Worm (Caenorhabditis elegans): Measurements from ENCODE around the gene denn-4.

DNA sequence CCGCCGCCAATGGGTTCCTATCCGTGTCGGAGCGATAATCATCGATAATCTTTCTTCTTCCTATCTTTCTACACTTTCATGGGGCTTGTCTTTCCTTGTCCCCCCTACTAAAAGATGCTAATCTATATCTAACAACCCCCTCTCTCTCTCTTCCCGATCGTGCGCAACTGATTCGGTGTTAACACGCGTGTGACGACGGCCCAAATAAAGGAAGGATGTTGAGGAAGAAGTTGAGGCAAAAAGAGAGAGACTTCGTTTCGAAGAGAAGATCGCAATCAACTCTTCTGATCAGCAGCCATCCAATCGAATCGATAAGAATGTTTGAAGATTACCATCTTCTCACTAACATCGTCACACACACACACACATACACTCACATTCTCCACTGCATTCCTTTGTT, 12.5 kb upstream of the denn-4 start:
- no peak for TF ChIP-seq hlh-15 (tag; optimal IDR thresholded peaks at IDR 0.05)
- no peak for TF ChIP-seq ets-4 (tag; optimal IDR thresholded peaks at IDR 0.05)
- no peak for TF ChIP-seq pha-4 (tag; optimal IDR thresholded peaks at IDR 0.05)
- no peak for TF ChIP-seq elt-2 (tag; optimal IDR thresholded peaks at IDR 0.05)
- no peak for TF ChIP-seq ceh-45 (GFP tag; IDR thresholded peaks at IDR 0.05)
- TF ChIP-seq ceh-30 (tag; optimal IDR thresholded peaks at IDR 0.05), result no peak
- TF ChIP-seq lin-11 (tag; optimal IDR thresholded peaks at IDR 0.05), result no peak
- TF ChIP-seq unc-55 (GFP tag; optimal IDR thresholded peaks at IDR 0.05), result no peak
- TF ChIP-seq C38D4.7 (GFP tag; optimal IDR thresholded peaks at IDR 0.05), result no peak
- no peak for TF ChIP-seq fkh-10 (GFP tag; optimal IDR thresholded peaks at IDR 0.05)
- no peak for TF ChIP-seq ama-1 (optimal IDR thresholded peaks at IDR 0.05)
